Worm (Caenorhabditis elegans): ENCODE measurements around the gene F39C12.1.

DNA sequence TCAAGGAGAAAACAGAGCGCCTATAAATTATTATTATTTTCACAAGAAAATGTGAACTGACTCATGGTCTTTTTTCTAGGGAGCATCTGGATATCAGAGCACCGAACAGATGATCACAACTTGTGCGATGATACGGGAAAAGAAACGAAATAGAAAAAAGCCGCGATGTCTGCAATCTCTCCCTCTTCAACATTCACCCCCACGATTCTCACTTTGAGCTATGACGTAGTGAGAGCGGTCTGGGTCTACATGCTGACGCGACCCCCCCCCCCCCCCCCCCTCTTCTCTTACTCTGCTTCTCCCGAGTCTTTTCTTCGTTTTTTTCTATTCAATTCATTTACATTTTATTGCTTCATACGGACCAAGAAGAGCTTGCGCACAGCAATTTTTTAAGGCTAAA, 46.6 kb upstream of the F39C12.1 start:
- no peak for TF ChIP-seq lin-35 (GFP tag; optimal IDR thresholded peaks at IDR 0.05)
- no peak for TF ChIP-seq rpc-1 (optimal IDR thresholded peaks at IDR 0.05)
- no peak for TF ChIP-seq rpc-1 (tag; optimal IDR thresholded peaks at IDR 0.05)
- TF ChIP-seq unc-62 (GFP tag; optimal IDR thresholded peaks at IDR 0.05) = no peak
